Worm (Caenorhabditis elegans): ENCODE results near the gene K08H2.10.
A peak's percentile ranks its signal among the peaks of the same experiment; 100 is the strongest.

The K08H2.10 gene

DNA sequence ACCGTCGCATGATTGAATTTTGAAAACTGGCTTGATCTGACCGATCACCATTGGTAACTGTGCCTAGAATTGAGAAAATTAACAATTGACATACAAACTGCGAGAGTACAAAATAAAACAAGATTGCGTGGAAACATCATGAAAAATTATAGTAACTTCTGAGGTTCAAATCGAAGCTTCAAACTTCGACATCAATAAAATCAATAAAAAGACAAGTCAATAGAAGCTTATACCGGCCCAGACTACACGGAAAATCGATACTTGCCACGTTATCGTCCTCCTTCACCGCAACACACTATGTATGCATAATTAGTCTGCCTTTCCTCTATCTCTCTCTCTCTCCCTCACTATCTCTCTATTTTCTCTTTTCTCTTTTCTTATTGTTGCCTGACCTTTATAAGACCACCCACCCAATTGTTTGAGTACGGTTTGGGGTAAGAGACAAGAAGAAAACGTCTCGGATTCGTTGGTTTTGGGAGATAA, 31.0 kb upstream of the K08H2.10 start, which contains the start of gene skr-21:
Gene skr-21, minus strand, starts transcription at position 51 of the 483 bp plus-strand sequence.
- TF ChIP-seq sox-4 (tag; optimal IDR thresholded peaks at IDR 0.05) (no peak), nfya-1 (tag; optimal IDR thresholded peaks at IDR 0.05) (peak; percentile 45), ceh-34 (tag; optimal IDR thresholded peaks at IDR 0.05) (no peak), ceh-2 (tag; optimal IDR thresholded peaks at IDR 0.05) (no peak), tbx-2 (tag; optimal IDR thresholded peaks at IDR 0.05) (peak; percentile 40), fkh-6 (tag; optimal IDR thresholded peaks at IDR 0.05) (no peak), lin-11 (tag; optimal IDR thresholded peaks at IDR 0.05) (no peak), ceh-48 (tag; optimal IDR thresholded peaks at IDR 0.05) (peak; percentile 73), K09A11.1 (tag; optimal IDR thresholded peaks at IDR 0.05; ENCODE audit: insufficient read depth) (no peak), ceh-6 (GFP tag; optimal IDR thresholded peaks at IDR 0.05) (no peak), F13H6.1 (tag; optimal IDR thresholded peaks at IDR 0.05) (no peak), sox-2 (GFP tag; IDR thresholded peaks at IDR 0.05) (peak; percentile 45), elt-2 (tag; optimal IDR thresholded peaks at IDR 0.05) (peak; percentile 35), ceh-31 (tag; optimal IDR thresholded peaks at IDR 0.05) (peak; percentile 9), pha-4 (tag; optimal IDR thresholded peaks at IDR 0.05) (no peak), pat-9 (tag; optimal IDR thresholded peaks at IDR 0.05) (no peak), ztf-16 (tag; optimal IDR thresholded peaks at IDR 0.05) (no peak), gmeb-2 (tag; optimal IDR thresholded peaks at IDR 0.05) (no peak)

DNA sequence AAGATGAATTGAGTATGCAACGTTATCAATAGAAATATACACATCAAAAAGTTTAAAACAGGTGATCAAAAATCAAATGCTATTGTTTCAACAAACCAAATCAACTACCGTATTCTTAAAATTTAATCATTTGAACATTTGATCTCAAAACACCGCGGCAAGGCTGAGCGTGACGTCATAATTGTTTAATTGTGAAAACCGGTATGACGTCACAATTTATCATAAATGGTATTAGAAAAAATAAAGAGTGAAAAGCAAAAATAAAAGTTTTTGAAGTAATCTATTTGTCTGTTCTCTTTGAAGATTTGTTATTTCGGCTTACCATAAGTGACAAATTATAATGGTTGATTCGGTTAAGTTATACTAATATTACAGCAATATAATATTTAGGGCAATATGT, 29.8 kb upstream of the K08H2.10 start:
- TF ChIP-seq nhr-11 (tag; optimal IDR thresholded peaks at IDR 0.05) (no peak), sdc-2 (tag; optimal IDR thresholded peaks at IDR 0.05) (no peak), ceh-31 (tag; optimal IDR thresholded peaks at IDR 0.05) (no peak)

DNA sequence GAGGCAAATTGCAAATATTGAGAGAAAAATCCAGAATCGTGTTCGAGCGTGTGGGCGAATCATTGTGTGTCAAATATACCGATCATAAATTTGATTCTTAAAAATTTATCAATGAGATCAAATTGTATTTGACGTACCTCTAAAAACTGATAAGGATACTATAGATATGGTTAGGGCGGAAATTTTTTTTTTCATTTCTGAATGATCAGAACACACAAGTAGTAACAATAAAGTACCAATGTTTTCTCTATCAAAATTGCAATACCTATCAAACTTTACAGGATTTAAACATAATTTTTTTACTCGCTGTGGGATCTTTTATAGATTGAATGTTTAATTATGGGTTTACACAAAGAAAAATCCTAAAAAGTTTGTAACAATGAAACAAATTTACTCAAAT, 25.3 kb upstream of the K08H2.10 start, which contains the start of gene bgnt-1.5:
Gene bgnt-1.5, minus strand, starts transcription at position 101 of the 400 bp plus-strand sequence.
- TF ChIP-seq pha-4 (tag; optimal IDR thresholded peaks at IDR 0.05) (no peak), nhr-11 (tag; optimal IDR thresholded peaks at IDR 0.05) (no peak), ceh-14 (tag; optimal IDR thresholded peaks at IDR 0.05) (no peak), nhr-232 (tag; optimal IDR thresholded peaks at IDR 0.05) (no peak), C08G9.2 (tag; optimal IDR thresholded peaks at IDR 0.05) (no peak), ceh-34 (tag; optimal IDR thresholded peaks at IDR 0.05) (no peak), K02D7.2 (tag; optimal IDR thresholded peaks at IDR 0.05) (no peak), che-1 (tag; optimal IDR thresholded peaks at IDR 0.05) (no peak), K09A11.1 (tag; optimal IDR thresholded peaks at IDR 0.05; ENCODE audit: insufficient read depth) (no peak), pat-9 (tag; optimal IDR thresholded peaks at IDR 0.05) (no peak), pqm-1 (tag; optimal IDR thresholded peaks at IDR 0.05) (no peak), ref-2 (tag; optimal IDR thresholded peaks at IDR 0.05) (no peak), sdc-2 (tag; optimal IDR thresholded peaks at IDR 0.05) (no peak), hlh-8 (tag; optimal IDR thresholded peaks at IDR 0.05) (no peak), ceh-18 (tag; optimal IDR thresholded peaks at IDR 0.05) (no peak), ceh-24 (tag; optimal IDR thresholded peaks at IDR 0.05) (no peak), ceh-30 (tag; optimal IDR thresholded peaks at IDR 0.05) (no peak), lin-11 (tag; optimal IDR thresholded peaks at IDR 0.05) (no peak)

DNA sequence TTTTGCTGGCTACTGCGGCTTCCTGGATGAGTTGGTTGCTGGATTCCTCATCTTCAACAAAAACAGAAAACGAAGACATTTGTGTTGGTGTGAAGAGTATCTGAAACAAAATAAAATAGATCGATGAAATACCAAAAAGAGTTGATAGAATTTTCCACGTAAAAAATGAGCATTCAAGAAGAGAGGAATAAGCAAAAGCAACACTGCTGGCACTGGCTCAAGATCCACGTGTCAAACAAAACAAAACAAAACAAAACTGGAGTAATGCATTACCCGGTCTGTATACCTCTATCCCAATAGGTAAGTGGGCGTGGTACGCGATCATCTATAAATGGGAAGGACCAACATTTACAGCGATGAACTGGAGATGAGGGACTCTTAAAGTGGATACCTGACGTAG, 22.7 kb upstream of the K08H2.10 start, which contains the start of gene K08H2.2:
Gene K08H2.2, minus strand, starts transcription at position 101 of the 400 bp plus-strand sequence.
- TF ChIP-seq nhr-232 (tag; optimal IDR thresholded peaks at IDR 0.05) = no peak
- TF ChIP-seq dmd-4 (tag; optimal IDR thresholded peaks at IDR 0.05; ENCODE audit: borderline replicate concordance) = no peak
- TF ChIP-seq elt-2 (tag; optimal IDR thresholded peaks at IDR 0.05) = no peak
- no peak for TF ChIP-seq hlh-8 (tag; optimal IDR thresholded peaks at IDR 0.05)
- TF ChIP-seq odd-2 (tag; optimal IDR thresholded peaks at IDR 0.05) = no peak
- no peak for TF ChIP-seq unc-3 (GFP tag; conservative IDR thresholded peaks at IDR 0.05)
- no peak for TF ChIP-seq unc-3 (tag; optimal IDR thresholded peaks at IDR 0.05)
- no peak for TF ChIP-seq ceh-31 (tag; optimal IDR thresholded peaks at IDR 0.05)
- no peak for TF ChIP-seq K02D7.2 (tag; optimal IDR thresholded peaks at IDR 0.05)
- no peak for TF ChIP-seq ttx-3 (tag; optimal IDR thresholded peaks at IDR 0.05)
- no peak for TF ChIP-seq pax-1 (tag; optimal IDR thresholded peaks at IDR 0.05)
- no peak for TF ChIP-seq ceh-22 (tag; optimal IDR thresholded peaks at IDR 0.05)
- TF ChIP-seq ref-2 (tag; optimal IDR thresholded peaks at IDR 0.05) = no peak
- TF ChIP-seq ama-1 (optimal IDR thresholded peaks at IDR 0.05) = no peak
- no peak for TF ChIP-seq unc-86 (tag; optimal IDR thresholded peaks at IDR 0.05)
- TF ChIP-seq syd-9 (tag; optimal IDR thresholded peaks at IDR 0.05) = no peak
- no peak for TF ChIP-seq gmeb-2 (tag; optimal IDR thresholded peaks at IDR 0.05)
- no peak for TF ChIP-seq ceh-6 (GFP tag; optimal IDR thresholded peaks at IDR 0.05)
- no peak for TF ChIP-seq K09A11.1 (tag; optimal IDR thresholded peaks at IDR 0.05; ENCODE audit: insufficient read depth)
- TF ChIP-seq pag-3 (tag; optimal IDR thresholded peaks at IDR 0.05; ENCODE audit: borderline replicate concordance) = no peak
